Worm (Caenorhabditis elegans): Measurements from ENCODE around the gene lgc-29.
A peak's percentile ranks its signal among the peaks of the same experiment; 100 is the strongest.

Gene lgc-29

DNA sequence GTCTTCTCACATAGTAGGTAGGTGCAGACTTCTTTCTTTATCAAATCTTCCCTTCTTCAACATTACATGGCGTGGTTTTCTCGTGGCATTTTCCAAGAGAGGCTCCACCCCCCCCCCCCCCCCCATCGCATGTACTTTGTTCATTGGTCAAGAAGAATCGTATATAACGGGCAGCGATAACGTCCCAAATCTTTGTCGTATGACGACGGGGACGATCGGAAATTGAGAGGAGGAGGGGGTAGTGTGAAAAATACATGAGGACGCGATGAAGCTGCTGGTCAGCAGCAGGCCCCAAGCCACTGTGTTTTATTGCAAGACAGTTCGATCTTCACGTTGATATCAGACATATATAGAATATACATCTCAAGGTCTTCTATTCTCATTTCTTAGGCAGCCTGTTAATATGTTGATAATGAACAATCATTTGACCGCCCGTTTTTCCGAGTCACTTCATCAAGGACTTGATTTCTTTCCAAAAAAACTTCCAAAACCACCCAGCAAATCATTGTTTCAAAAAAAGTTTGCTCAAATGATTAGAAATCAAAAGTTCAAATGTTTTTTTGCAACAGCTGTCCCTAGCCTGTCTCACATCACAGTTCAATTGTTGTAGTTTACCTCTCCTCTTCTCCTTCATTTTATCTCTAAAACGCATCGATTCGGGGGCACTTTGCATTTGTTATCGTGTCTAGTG, 47.8 kb downstream of the lgc-29 start:
- TF ChIP-seq nhr-28 (tag; optimal IDR thresholded peaks at IDR 0.05) (no peak), mef-2 (tag; optimal IDR thresholded peaks at IDR 0.05) (no peak), zip-4 (GFP tag; optimal IDR thresholded peaks at IDR 0.05) (no peak), nhr-76 (tag; optimal IDR thresholded peaks at IDR 0.05) (no peak), aly-2 (tag; optimal IDR thresholded peaks at IDR 0.05) (no peak), dsc-1 (tag; optimal IDR thresholded peaks at IDR 0.05) (no peak), mab-9 (GFP tag; IDR thresholded peaks at IDR 0.05) (no peak), ceh-90 (tag; optimal IDR thresholded peaks at IDR 0.05) (no peak), pag-3 (tag; optimal IDR thresholded peaks at IDR 0.05; ENCODE audit: borderline replicate concordance, insufficient read depth) (no peak), sup-37 (GFP tag; optimal IDR thresholded peaks at IDR 0.05) (no peak), mdl-1 (tag; optimal IDR thresholded peaks at IDR 0.05) (peak in 1 of 2 experiments; percentile 20), nhr-71 (tag; optimal IDR thresholded peaks at IDR 0.05) (peak; percentile 78), lin-15B (tag; optimal IDR thresholded peaks at IDR 0.05) (no peak), nhr-19 (GFP tag; conservative IDR thresholded peaks at IDR 0.05) (peak; percentile 68), C16A3.4 (tag; optimal IDR thresholded peaks at IDR 0.05) (no peak), rnt-1 (tag; optimal IDR thresholded peaks at IDR 0.05) (no peak), nhr-20 (tag; optimal IDR thresholded peaks at IDR 0.05) (peak; percentile 64), unc-30 (tag; optimal IDR thresholded peaks at IDR 0.05) (no peak), unc-130 (tag; optimal IDR thresholded peaks at IDR 0.05) (no peak), skn-1 (tag; optimal IDR thresholded peaks at IDR 0.05) (no peak), fkh-10 (GFP tag; optimal IDR thresholded peaks at IDR 0.05) (no peak), C34B4.2 (tag; optimal IDR thresholded peaks at IDR 0.05) (no peak), hpl-2 (GFP tag; optimal IDR thresholded peaks at IDR 0.05) (no peak), unc-98 (GFP tag; IDR thresholded peaks at IDR 0.05) (no peak), unc-62 (GFP tag; optimal IDR thresholded peaks at IDR 0.05) (no peak), unc-86 (tag; optimal IDR thresholded peaks at IDR 0.05) (no peak), xbp-1 (tag; optimal IDR thresholded peaks at IDR 0.05) (peak; percentile 12), zag-1 (tag; optimal IDR thresholded peaks at IDR 0.05) (no peak), lin-14 (GFP tag; optimal IDR thresholded peaks at IDR 0.05) (peak; percentile 78), ztf-4 (tag; optimal IDR thresholded peaks at IDR 0.05) (no peak), nhr-11 (tag; optimal IDR thresholded peaks at IDR 0.05) (no peak), pqm-1 (tag; optimal IDR thresholded peaks at IDR 0.05) (no peak), F16B12.6 (tag; optimal IDR thresholded peaks at IDR 0.05) (no peak), nhr-84 (tag; optimal IDR thresholded peaks at IDR 0.05) (no peak), nhr-237 (tag; optimal IDR thresholded peaks at IDR 0.05) (no peak), ets-5 (GFP tag; IDR thresholded peaks at IDR 0.05) (no peak), fkh-4 (tag; optimal IDR thresholded peaks at IDR 0.05; ENCODE audit: borderline replicate concordance) (no peak), lin-39 (tag; optimal IDR thresholded peaks at IDR 0.05) (no peak), lsy-2 (tag; optimal IDR thresholded peaks at IDR 0.05) (no peak), tlp-1 (tag; optimal IDR thresholded peaks at IDR 0.05) (no peak), Y116A8C.19 (tag; optimal IDR thresholded peaks at IDR 0.05; ENCODE audit: borderline replicate concordance) (no peak), hlh-4 (tag; optimal IDR thresholded peaks at IDR 0.05) (no peak), jun-1 (tag; optimal IDR thresholded peaks at IDR 0.05) (no peak), mep-1 (tag; optimal IDR thresholded peaks at IDR 0.05) (no peak), fkh-8 (tag; optimal IDR thresholded peaks at IDR 0.05) (no peak), swsn-7 (tag; optimal IDR thresholded peaks at IDR 0.05) (no peak), dpl-1 (GFP tag; optimal IDR thresholded peaks at IDR 0.05) (peak in 1 of 3 experiments; percentile 19), lir-3 (tag; optimal IDR thresholded peaks at IDR 0.05; ENCODE audit: poor library complexity) (no peak), nhr-90 (tag; optimal IDR thresholded peaks at IDR 0.05; ENCODE audit: poor library complexity) (peak; percentile 57), snpc-4 (tag; optimal IDR thresholded peaks at IDR 0.05) (no peak), fos-1 (tag; optimal IDR thresholded peaks at IDR 0.05) (no peak), ceh-8 (GFP tag; optimal IDR thresholded peaks at IDR 0.05) (no peak), nhr-47 (tag; optimal IDR thresholded peaks at IDR 0.05) (peak; percentile 32)

Data from whole organism, L1 larva.